Worm (Caenorhabditis elegans) whole organism, L4 larva: ENCODE results near the gene spig-9.

Experiments used
- D1046.2 ChIP-seq: fragments of 200-800 bp; sonication (Bioruptor generic); IDR thresholded peaks from 2 replicates; pipeline ENCODE4 v1.3.6; 2022; ENCODE audit warnings: missing genetic modification characterization, missing compliant biosample characterization
- F26F4.8 ChIP-seq: fragments of 200-800 bp; sonication (Bioruptor generic); conservative IDR thresholded peaks from 2 replicates; pipeline ENCODE4 v1.3.6; 2022; ENCODE audit warnings: missing genetic modification characterization, missing compliant biosample characterization
- F37D6.2 ChIP-seq: sonication (generic microtip); optimal IDR thresholded peaks from 2 replicates; lab custom pipeline; 2016; ENCODE audit warnings: mild to moderate bottlenecking, missing genetic modification characterization, missing compliant biosample characterization
- F44E2.7 ChIP-seq: fragments of 200-800 bp; sonication (Bioruptor generic); IDR thresholded peaks from 2 replicates; pipeline ENCODE4 v2.1.2; 2022; ENCODE audit warnings: missing genetic modification characterization, missing compliant biosample characterization
- F49E8.2 ChIP-seq: sonication (generic microtip); optimal IDR thresholded peaks from 2 replicates; lab custom pipeline; 2016; ENCODE audit warnings: missing compliant biosample characterization, mild to moderate bottlenecking, missing genetic modification characterization, borderline replicate concordance
- T26A8.4 ChIP-seq: fragments of 200-800 bp; sonication (Bioruptor generic); IDR thresholded peaks from 2 replicates; pipeline ENCODE4 v1.3.6; 2022; ENCODE audit warnings: missing genetic modification characterization, missing compliant biosample characterization
- Y75B8A.6 ChIP-seq: fragments of 200-800 bp; sonication (Bioruptor generic); IDR thresholded peaks from 2 replicates; pipeline ENCODE4 v1.3.6; 2022; ENCODE audit warnings: missing genetic modification reagents, missing genetic modification characterization, missing compliant biosample characterization
- ZK337.2 ChIP-seq: fragments of 200-800 bp; sonication (Bioruptor generic); IDR thresholded peaks from 2 replicates; pipeline ENCODE4 v1.3.6; 2022; ENCODE audit warnings: missing genetic modification reagents, missing genetic modification characterization, missing compliant biosample characterization
- aha-1 ChIP-seq: fragments of 150-350 bp; peaks from one replicate; lab custom pipeline; 2014; ENCODE audit warnings: missing biosample characterization, missing genetic modification characterization
- ama-1 ChIP-seq: fragments of 150-350 bp; optimal IDR thresholded peaks from 2 replicates; lab custom pipeline; 2014; ENCODE audit warnings: inconsistent platforms, mixed read lengths
- arid-1 ChIP-seq: fragments of 200-800 bp; sonication (Bioruptor generic); conservative IDR thresholded peaks from 2 replicates; pipeline ENCODE4 v1.3.6; 2022; ENCODE audit warnings: missing genetic modification reagents, missing genetic modification characterization, missing compliant biosample characterization
- attf-4 ChIP-seq: sonication (generic microtip); optimal IDR thresholded peaks from 3 replicates; lab custom pipeline; 2017; ENCODE audit warnings: missing biosample characterization, missing genetic modification characterization
- ceh-20 ChIP-seq: fragments of 200-800 bp; sonication (Bioruptor generic); IDR thresholded peaks from 2 replicates; pipeline ENCODE4 v1.3.6; 2022; ENCODE audit warnings: missing genetic modification reagents, missing genetic modification characterization, missing compliant biosample characterization
- ceh-28 ChIP-seq: fragments of 150-350 bp; optimal IDR thresholded peaks from 2 replicates; lab custom pipeline; 2014; ENCODE audit warnings: missing biosample characterization, missing genetic modification reagents, missing genetic modification characterization
- ceh-44 ChIP-seq: fragments of 200-800 bp; sonication (Bioruptor generic); IDR thresholded peaks from 2 replicates; pipeline ENCODE4 v1.3.6; 2022; ENCODE audit warnings: missing genetic modification reagents, missing genetic modification characterization, missing compliant biosample characterization
- cey-2 ChIP-seq: sonication (generic microtip); optimal IDR thresholded peaks from 3 replicates; lab custom pipeline; 2017; ENCODE audit warnings: missing genetic modification characterization, mild to moderate bottlenecking, missing compliant biosample characterization, antibody characterized with exemption, borderline replicate concordance; ENCODE audit not compliant: insufficient read depth
- daf-12 ChIP-seq: fragments of 150-350 bp; optimal IDR thresholded peaks from 2 replicates; lab custom pipeline; 2014; ENCODE audit warnings: missing biosample characterization, missing genetic modification reagents, missing genetic modification characterization
- daf-16 ChIP-seq, 3 experiments: sonication (generic microtip); optimal IDR thresholded peaks; 2 replicates each; lab custom pipeline; 2016 to 2017; ENCODE audit warnings: missing genetic modification characterization in 3 of 3, missing genetic modification reagents in 3 of 3, mild to moderate bottlenecking in 2 of 3, missing compliant biosample characterization in 2 of 3, missing biosample characterization in 1 of 3, moderate library complexity in 1 of 3
- daf-19 ChIP-seq: fragments of 200-800 bp; sonication (Bioruptor generic); conservative IDR thresholded peaks from 2 replicates; pipeline ENCODE4 v1.3.6; 2022; ENCODE audit warnings: missing genetic modification characterization, missing compliant biosample characterization
- dmd-8 ChIP-seq: fragments of 200-800 bp; sonication (Bioruptor generic); IDR thresholded peaks from 2 replicates; pipeline ENCODE4 v1.3.6; 2022; ENCODE audit warnings: missing genetic modification characterization, missing compliant biosample characterization
- duxl-1 ChIP-seq: sonication (generic microtip); optimal IDR thresholded peaks from 2 replicates; lab custom pipeline; 2016; ENCODE audit warnings: mild to moderate bottlenecking, missing genetic modification characterization, moderate library complexity, missing compliant biosample characterization; ENCODE audit not compliant: poor library complexity
- fkh-10 ChIP-seq: fragments of 150-350 bp; optimal IDR thresholded peaks from 2 replicates; lab custom pipeline; 2014; ENCODE audit warnings: missing biosample characterization, missing genetic modification reagents, missing genetic modification characterization
- hif-1 ChIP-seq, 2 experiments: sonication (generic microtip); optimal IDR thresholded peaks; 2 replicates each; lab custom pipeline; 2016 to 2017; ENCODE audit warnings: missing compliant biosample characterization in 2 of 2, missing genetic modification characterization in 2 of 2, missing genetic modification reagents in 2 of 2, missing genotype in 2 of 2, mild to moderate bottlenecking in 1 of 2
- hlh-11 ChIP-seq: fragments of 200-800 bp; sonication (Bioruptor generic); optimal IDR thresholded peaks from 2 replicates; lab custom pipeline; 2018; ENCODE audit warnings: mild to moderate bottlenecking, missing genetic modification characterization, missing compliant biosample characterization
- jun-1 ChIP-seq: fragments of 150-350 bp; optimal IDR thresholded peaks from 2 replicates; lab custom pipeline; 2014; ENCODE audit warnings: missing biosample characterization, missing genetic modification reagents, missing genetic modification characterization
- lim-7 ChIP-seq: fragments of 200-800 bp; sonication (Bioruptor generic); IDR thresholded peaks from 2 replicates; pipeline ENCODE4 v1.3.6; 2022; ENCODE audit warnings: missing genetic modification characterization, missing compliant biosample characterization
- lin-1 ChIP-seq: fragments of 200-800 bp; sonication (Bioruptor generic); IDR thresholded peaks from 2 replicates; pipeline ENCODE4 v1.3.6; 2022; ENCODE audit warnings: missing genetic modification reagents, missing genetic modification characterization, missing compliant biosample characterization
- lin-13 ChIP-seq: fragments of 150-350 bp; optimal IDR thresholded peaks from 2 replicates; lab custom pipeline; 2014; ENCODE audit warnings: missing biosample characterization, missing genetic modification reagents, missing genetic modification characterization
- lin-15B ChIP-seq: fragments of 150-350 bp; sonication (generic microtip); optimal IDR thresholded peaks from 3 replicates; lab custom pipeline; 2014; ENCODE audit warnings: missing biosample characterization, missing genetic modification characterization
- lin-29 ChIP-seq: fragments of 200-800 bp; sonication (Bioruptor generic); IDR thresholded peaks from 2 replicates; pipeline ENCODE4 v1.3.6; 2022; ENCODE audit warnings: missing genetic modification reagents, missing genetic modification characterization, missing compliant biosample characterization
- lsy-2 ChIP-seq, 2 experiments: fragments of 150-350 bp in 1 of 2; sonication (generic microtip) in 1 of 2; optimal IDR thresholded peaks; 2 replicates each; lab custom pipeline; 2014 to 2017; ENCODE audit warnings: missing biosample characterization in 2 of 2, missing genetic modification characterization in 2 of 2
- madf-5 ChIP-seq, 2 experiments: fragments of 200-800 bp; sonication (Bioruptor generic); IDR thresholded peaks; 2 replicates each; pipeline ENCODE4 v1.3.6; 2022; ENCODE audit warnings: missing compliant biosample characterization in 2 of 2, missing genetic modification characterization in 2 of 2
- mes-2 ChIP-seq: sonication (generic microtip); optimal IDR thresholded peaks from 2 replicates; lab custom pipeline; 2016; ENCODE audit warnings: missing genotype, mild to moderate bottlenecking, missing genetic modification characterization, missing compliant biosample characterization; ENCODE audit not compliant: poor library complexity, severe bottlenecking
- mxl-2 ChIP-seq: fragments of 200-800 bp; sonication (Bioruptor generic); conservative IDR thresholded peaks from 2 replicates; pipeline ENCODE4 v1.3.6; 2022; ENCODE audit warnings: missing genetic modification reagents, missing genetic modification characterization, missing compliant biosample characterization
- mxl-3 ChIP-seq: fragments of 200-800 bp; sonication (Bioruptor generic); optimal IDR thresholded peaks from 2 replicates; lab custom pipeline; 2018; ENCODE audit warnings: mild to moderate bottlenecking, missing genetic modification characterization, missing compliant biosample characterization
- nhr-111 ChIP-seq: fragments of 200-800 bp; sonication (Bioruptor generic); optimal IDR thresholded peaks from 2 replicates; lab custom pipeline; 2018; ENCODE audit warnings: mild to moderate bottlenecking, missing genetic modification characterization, missing compliant biosample characterization
- nhr-237 ChIP-seq: sonication (generic microtip); optimal IDR thresholded peaks from 2 replicates; lab custom pipeline; 2017; ENCODE audit warnings: missing biosample characterization, missing genetic modification characterization
- nhr-25 ChIP-seq: sonication (generic microtip); optimal IDR thresholded peaks from 2 replicates; lab custom pipeline; 2017; ENCODE audit warnings: missing genetic modification characterization, mild to moderate bottlenecking, missing compliant biosample characterization, antibody characterized with exemption, moderate library complexity, borderline replicate concordance; ENCODE audit not compliant: insufficient read depth
- nhr-28 ChIP-seq: fragments of 150-350 bp; optimal IDR thresholded peaks from 2 replicates; lab custom pipeline; 2014; ENCODE audit warnings: missing biosample characterization, missing genetic modification characterization
- nhr-48 ChIP-seq: sonication (generic microtip); optimal IDR thresholded peaks from 2 replicates; lab custom pipeline; 2016; ENCODE audit warnings: mild to moderate bottlenecking, missing genetic modification characterization, missing compliant biosample characterization
- nhr-6 ChIP-seq: fragments of 150-350 bp; optimal IDR thresholded peaks from 2 replicates; lab custom pipeline; 2014; ENCODE audit warnings: missing biosample characterization, missing genetic modification characterization
- php-3 ChIP-seq: fragments of 200-800 bp; sonication (Bioruptor generic); IDR thresholded peaks from 2 replicates; pipeline ENCODE4 v1.3.6; 2022; ENCODE audit warnings: missing genetic modification reagents, missing genetic modification characterization, missing compliant biosample characterization
- rbr-2 ChIP-seq: sonication (generic microtip); optimal IDR thresholded peaks from 2 replicates; lab custom pipeline; 2016; ENCODE audit warnings: missing genotype, missing genetic modification characterization, missing compliant biosample characterization
- skn-1 ChIP-seq: fragments of 150-350 bp; optimal IDR thresholded peaks from 2 replicates; lab custom pipeline; 2014; ENCODE audit warnings: missing biosample characterization, missing genetic modification characterization
- snpc-1.2 ChIP-seq: fragments of 200-800 bp; sonication (Bioruptor generic); IDR thresholded peaks from 2 replicates; pipeline ENCODE4 v1.3.6; 2022; ENCODE audit warnings: missing genetic modification reagents, missing genetic modification characterization, missing compliant biosample characterization
- snpc-4 ChIP-seq: fragments of 150-350 bp; optimal IDR thresholded peaks from 2 replicates; lab custom pipeline; 2014; ENCODE audit warnings: missing biosample characterization, missing genetic modification characterization
- tra-1 ChIP-seq: fragments of 200-800 bp; sonication (Bioruptor generic); IDR thresholded peaks from 2 replicates; pipeline ENCODE4 v1.3.6; 2022; ENCODE audit warnings: missing genetic modification reagents, missing genetic modification characterization, missing compliant biosample characterization
- vab-7 ChIP-seq: fragments of 200-800 bp; sonication (Bioruptor generic); IDR thresholded peaks from 2 replicates; pipeline ENCODE4 v1.3.6; 2022; ENCODE audit warnings: missing genetic modification reagents, missing genetic modification characterization, missing compliant biosample characterization
- zag-1 ChIP-seq: fragments of 150-350 bp; optimal IDR thresholded peaks from 2 replicates; lab custom pipeline; 2014; ENCODE audit warnings: missing biosample characterization, missing genetic modification characterization
- zip-11 ChIP-seq: fragments of 200-800 bp; sonication (Bioruptor generic); IDR thresholded peaks from 2 replicates; pipeline ENCODE4 v1.3.6; 2022; ENCODE audit warnings: missing genetic modification characterization, missing compliant biosample characterization
- ztf-11 ChIP-seq: fragments of 150-350 bp; optimal IDR thresholded peaks from 2 replicates; lab custom pipeline; 2014; ENCODE audit warnings: missing biosample characterization, missing genetic modification characterization

Gene spig-9

DNA sequence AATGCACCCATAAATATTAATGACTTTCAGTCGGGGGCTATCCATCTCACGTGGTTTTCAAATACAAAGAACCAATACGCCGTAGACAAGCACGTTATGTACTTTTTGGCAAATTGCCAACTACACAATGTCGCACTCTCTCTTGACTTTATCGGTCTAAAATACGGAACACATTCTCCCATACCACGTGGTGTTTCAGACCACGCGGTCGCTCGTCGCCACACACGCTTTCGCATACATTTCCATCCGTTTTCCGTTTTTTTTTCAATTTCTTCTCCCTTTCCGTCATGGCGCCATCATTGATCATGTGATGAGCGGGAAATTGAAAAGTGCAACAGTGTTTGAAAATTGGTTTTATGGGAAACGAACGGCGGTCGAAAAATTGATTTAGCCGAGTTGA is 46.9 kb upstream of the spig-9 start (continued):
- no peak for TF ChIP-seq lin-15B (tag; lab: Kevin White, UChicago)
- TF ChIP-seq zip-11 (GFP tag; lab: Robert Waterston, UW), result no peak
- TF ChIP-seq nhr-6 (tag; lab: Kevin White, UChicago), result peak; percentile 75
- TF ChIP-seq lin-1 (GFP tag; lab: Robert Waterston, UW), result peak; percentile 93
- TF ChIP-seq nhr-28 (tag; lab: Kevin White, UChicago), result peak; percentile 95
- TF ChIP-seq jun-1 (tag; lab: Kevin White, UChicago), result peak; percentile 71
- peak; percentile 84 for TF ChIP-seq D1046.2 (GFP tag; lab: Robert Waterston, UW)
- TF ChIP-seq duxl-1 (tag; lab: Kevin White, UChicago), result peak; percentile 20
- TF ChIP-seq lin-13 (GFP tag; lab: Kevin White, UChicago), result no peak
- peak; percentile 92 for TF ChIP-seq ceh-20 (GFP tag; lab: Robert Waterston, UW)
- peak; percentile 67 to 82 for TF ChIP-seq hif-1 (tag; optimal IDR thresholded peaks at IDR 0.05; lab: Kevin White, UChicago)
- no peak for TF ChIP-seq nhr-111 (GFP tag; lab: Kevin White, UChicago)
- no peak for TF ChIP-seq ZK337.2 (GFP tag; lab: Robert Waterston, UW)
- TF ChIP-seq F37D6.2 (tag; lab: Kevin White, UChicago), result peak; percentile 32
- TF ChIP-seq nhr-48 (tag; lab: Kevin White, UChicago), result peak; percentile 96
- TF ChIP-seq T26A8.4 (GFP tag; lab: Robert Waterston, UW), result peak; percentile 68
- TF ChIP-seq daf-12 (tag; lab: Kevin White, UChicago), result no peak
- TF ChIP-seq dmd-8 (GFP tag; lab: Robert Waterston, UW), result no peak
- TF ChIP-seq mxl-3, result peak; percentile 99
- TF ChIP-seq F49E8.2, result no peak
- peak; percentile 64 to 84 for TF ChIP-seq lsy-2 (tag; optimal IDR thresholded peaks at IDR 0.05; lab: Kevin White, UChicago)
- no peak for TF ChIP-seq fkh-10 (GFP tag; lab: Kevin White, UChicago)
- no peak for TF ChIP-seq skn-1 (tag; lab: Kevin White, UChicago)
- no peak for TF ChIP-seq F44E2.7 (GFP tag; lab: Robert Waterston, UW)
- TF ChIP-seq php-3, result peak; percentile 83
- TF ChIP-seq lim-7 (GFP tag; lab: Robert Waterston, UW), result no peak
- no peak for TF ChIP-seq daf-16 (GFP tag; optimal IDR thresholded peaks at IDR 0.05; lab: Kevin White, UChicago)
- peak; percentile 73 for TF ChIP-seq daf-16 (tag; optimal IDR thresholded peaks at IDR 0.05; lab: Kevin White, UChicago)
- TF ChIP-seq cey-2 (tag; lab: Kevin White, UChicago), result peak; percentile 63
- no peak for TF ChIP-seq ceh-28 (tag; lab: Kevin White, UChicago)
- TF ChIP-seq ceh-44 (GFP tag; lab: Robert Waterston, UW), result no peak
- no peak for TF ChIP-seq snpc-4 (tag; lab: Kevin White, UChicago)
- no peak for TF ChIP-seq attf-4 (tag; lab: Kevin White, UChicago)
- peak; percentile 62 for TF ChIP-seq mes-2 (tag; lab: Kevin White, UChicago)
- TF ChIP-seq aha-1, result peak; percentile 100
- no peak for TF ChIP-seq ztf-11 (tag; lab: Kevin White, UChicago)
- peak in 1 of 2 experiments; percentile 41; a peak in 1 of 4 replicates for TF ChIP-seq madf-5 (GFP tag; IDR thresholded peaks at IDR 0.05; lab: Robert Waterston, UW)
- peak; percentile 21 for TF ChIP-seq nhr-25 (tag; lab: Kevin White, UChicago)
- no peak for TF ChIP-seq snpc-1.2 (GFP tag; lab: Robert Waterston, UW)
- TF ChIP-seq zag-1 (tag; lab: Kevin White, UChicago), result no peak
- TF ChIP-seq Y75B8A.6 (GFP tag; lab: Robert Waterston, UW), result 0 out of 2 replicates have a peak, but pooled peaks have one; percentile 36
- no peak for TF ChIP-seq ama-1 (lab: Kevin White, UChicago)
- TF ChIP-seq nhr-237 (tag; lab: Kevin White, UChicago), result no peak
- peak; percentile 99 for TF ChIP-seq tra-1
- peak; percentile 63; the same call in 1 of the 2 replicates for TF ChIP-seq vab-7 (GFP tag; lab: Robert Waterston, UW)
- TF ChIP-seq lin-29 (GFP tag; lab: Robert Waterston, UW), result peak; percentile 37; the same call in 1 of the 2 replicates
- TF ChIP-seq rbr-2 (tag; lab: Kevin White, UChicago), result peak; percentile 38
- no peak for TF ChIP-seq daf-19
- peak; percentile 99 for TF ChIP-seq hlh-11 (tag; lab: Kevin White, UChicago)
- no peak; the same call in 1 of the 2 replicates for TF ChIP-seq mxl-2
- TF ChIP-seq arid-1 (GFP tag; lab: Robert Waterston, UW), result no peak
- no peak for TF ChIP-seq F26F4.8
